Fruit fly (Drosophila melanogaster) whole organism, prepupa: ENCODE measurements around the gene RpL8.
A peak's percentile ranks its signal among the peaks of the same experiment; 100 is the strongest.

Experiments used
- Blimp-1 ChIP-seq: fragments of 200-800 bp; sonication (Bioruptor generic); optimal IDR thresholded peaks from 3 replicates; lab custom pipeline; 2017; ENCODE audit warnings: missing biosample characterization, missing genetic modification characterization, mild to moderate bottlenecking, moderate library complexity, missing genetic modification reagents
- CG10631 ChIP-seq: fragments of 200-800 bp; sonication (Bioruptor generic); optimal IDR thresholded peaks from 2 replicates; lab custom pipeline; 2016; ENCODE audit warnings: missing biosample characterization, missing genetic modification characterization
- CG10669 ChIP-seq: fragments of 200-800 bp; sonication (Bioruptor generic); optimal IDR thresholded peaks from 3 replicates; lab custom pipeline; 2018; ENCODE audit warnings: missing biosample characterization, mild to moderate bottlenecking, missing genetic modification characterization, moderate library complexity
- CG11294 ChIP-seq: fragments of 200-800 bp; sonication (Bioruptor generic); IDR thresholded peaks from 2 replicates; pipeline ENCODE4 v1.3.6; 2022; ENCODE audit warnings: missing biosample characterization, missing genetic modification characterization
- CG1621 ChIP-seq: fragments of 200-800 bp; sonication (Bioruptor generic); optimal IDR thresholded peaks from 3 replicates; lab custom pipeline; 2018; ENCODE audit warnings: missing biosample characterization, mild to moderate bottlenecking, missing genetic modification characterization
- CG16779 ChIP-seq: fragments of 200-800 bp; sonication (Bioruptor generic); optimal IDR thresholded peaks from 3 replicates; lab custom pipeline; 2017; ENCODE audit warnings: missing biosample characterization, mild to moderate bottlenecking, missing genetic modification characterization
- CG31627 ChIP-seq: fragments of 200-800 bp; sonication (Bioruptor generic); optimal IDR thresholded peaks from 3 replicates; lab custom pipeline; 2016; ENCODE audit warnings: missing biosample characterization, missing genetic modification characterization
- CG32006 ChIP-seq: fragments of 200-800 bp; sonication (Bioruptor generic); optimal IDR thresholded peaks from 3 replicates; lab custom pipeline; 2017; ENCODE audit warnings: missing biosample characterization, mild to moderate bottlenecking, missing genetic modification characterization
- CG34406 ChIP-seq: fragments of 200-800 bp; sonication (Bioruptor generic); optimal IDR thresholded peaks from 3 replicates; lab custom pipeline; 2016; ENCODE audit warnings: missing biosample characterization, missing genetic modification characterization
- CG3919 ChIP-seq: fragments of 200-800 bp; sonication (Bioruptor generic); optimal IDR thresholded peaks from 3 replicates; lab custom pipeline; 2016; ENCODE audit warnings: missing biosample characterization, missing genetic modification characterization
- CG6163 ChIP-seq: fragments of 200-800 bp; sonication (Bioruptor generic); IDR thresholded peaks from 3 replicates; pipeline ENCODE4 v1.3.6; 2022; ENCODE audit warnings: missing biosample characterization, missing genetic modification characterization
- CG6276 ChIP-seq: fragments of 200-800 bp; sonication (Bioruptor generic); optimal IDR thresholded peaks from 2 replicates; lab custom pipeline; 2017; ENCODE audit warnings: missing biosample characterization, mild to moderate bottlenecking, missing genetic modification characterization
- CG6792 ChIP-seq: fragments of 200-800 bp; sonication (Bioruptor generic); optimal IDR thresholded peaks from 3 replicates; lab custom pipeline; 2016; ENCODE audit warnings: missing biosample characterization, missing genetic modification characterization
- CG6854 ChIP-seq: fragments of 200-800 bp; sonication (Bioruptor generic); optimal IDR thresholded peaks from 2 replicates; lab custom pipeline; 2017; ENCODE audit warnings: missing biosample characterization, mild to moderate bottlenecking, missing genetic modification characterization
- CG8319 ChIP-seq: fragments of 200-800 bp; sonication (Bioruptor generic); optimal IDR thresholded peaks from 3 replicates; lab custom pipeline; 2016; ENCODE audit warnings: missing biosample characterization, missing genetic modification characterization
- CG8632 ChIP-seq: fragments of 200-800 bp; sonication (Bioruptor generic); optimal IDR thresholded peaks from 3 replicates; lab custom pipeline; 2016; ENCODE audit warnings: missing biosample characterization, missing genetic modification characterization
- CG9139 ChIP-seq: fragments of 200-800 bp; sonication (Bioruptor generic); optimal IDR thresholded peaks from 3 replicates; lab custom pipeline; 2017; ENCODE audit warnings: missing biosample characterization, mild to moderate bottlenecking, missing genetic modification characterization
- Eip75B ChIP-seq: fragments of 200-800 bp; sonication (Bioruptor generic); optimal IDR thresholded peaks from 3 replicates; lab custom pipeline; 2016; ENCODE audit warnings: missing biosample characterization, missing genetic modification characterization
- Eip78C ChIP-seq: fragments of 200-800 bp; sonication (Bioruptor generic); peaks from one replicate; lab custom pipeline; 2016; ENCODE audit warnings: missing biosample characterization, missing genetic modification characterization
- Eip93F ChIP-seq: fragments of 200-800 bp; sonication (Bioruptor generic); optimal IDR thresholded peaks from 2 replicates; lab custom pipeline; 2016; ENCODE audit warnings: missing biosample characterization, mild to moderate bottlenecking, missing genetic modification characterization
- Ets21C ChIP-seq: fragments of 200-800 bp; sonication (Bioruptor generic); optimal IDR thresholded peaks from 3 replicates; lab custom pipeline; 2016; ENCODE audit warnings: missing biosample characterization, missing genetic modification characterization
- Gug ChIP-seq: fragments of 200-800 bp; sonication (Bioruptor generic); IDR thresholded peaks from 2 replicates; pipeline ENCODE4 v1.3.6; 2022; ENCODE audit warnings: missing biosample characterization, missing genetic modification characterization
- Hr38 ChIP-seq: sonication (Bioruptor generic); optimal IDR thresholded peaks from 2 replicates; lab custom pipeline; 2016; ENCODE audit warnings: missing biosample characterization, missing genetic modification characterization
- Hr4 ChIP-seq: fragments of 200-800 bp; sonication (Bioruptor generic); optimal IDR thresholded peaks from 3 replicates; lab custom pipeline; 2016; ENCODE audit warnings: missing biosample characterization, missing genetic modification characterization
- Lpt ChIP-seq: fragments of 200-800 bp; sonication (Bioruptor generic); optimal IDR thresholded peaks from 3 replicates; lab custom pipeline; 2016; ENCODE audit warnings: missing biosample characterization, missing genetic modification characterization
- OdsH ChIP-seq: fragments of 200-800 bp; sonication (Bioruptor generic); optimal IDR thresholded peaks from 3 replicates; lab custom pipeline; 2016; ENCODE audit warnings: missing biosample characterization, missing genetic modification characterization
- Smox ChIP-seq: fragments of 200-800 bp; sonication (Bioruptor generic); optimal IDR thresholded peaks from 3 replicates; lab custom pipeline; 2016; ENCODE audit warnings: missing biosample characterization, missing genetic modification characterization
- Sox102F ChIP-seq: fragments of 200-800 bp; sonication (Bioruptor generic); optimal IDR thresholded peaks from 2 replicates; lab custom pipeline; 2016; ENCODE audit warnings: missing biosample characterization, mild to moderate bottlenecking, missing genetic modification characterization
- Sox15 ChIP-seq: fragments of 200-800 bp; sonication (Bioruptor generic); optimal IDR thresholded peaks from 3 replicates; lab custom pipeline; 2016; ENCODE audit warnings: missing biosample characterization, missing genetic modification characterization
- achi ChIP-seq: fragments of 200-800 bp; sonication (Bioruptor generic); optimal IDR thresholded peaks from 3 replicates; lab custom pipeline; 2016; ENCODE audit warnings: missing biosample characterization, missing genetic modification characterization
- acj6 ChIP-seq: fragments of 200-800 bp; sonication (Bioruptor generic); optimal IDR thresholded peaks from 3 replicates; lab custom pipeline; 2016; ENCODE audit warnings: missing biosample characterization, missing genetic modification characterization
- dsx ChIP-seq: fragments of 200-800 bp; optimal IDR thresholded peaks from 3 replicates; lab custom pipeline; 2019; ENCODE audit warnings: missing biosample characterization, mild to moderate bottlenecking, missing genetic modification characterization, moderate library complexity; ENCODE audit not compliant: poor library complexity, severe bottlenecking
- eg ChIP-seq: fragments of 200-800 bp; sonication (Bioruptor generic); IDR thresholded peaks from 3 replicates; pipeline ENCODE4 v1.3.6; 2022; ENCODE audit warnings: missing biosample characterization, missing genetic modification characterization
- fd85E ChIP-seq: fragments of 200-800 bp; sonication (Bioruptor generic); optimal IDR thresholded peaks from 3 replicates; lab custom pipeline; 2016; ENCODE audit warnings: missing biosample characterization, missing genetic modification characterization
- fkh ChIP-seq: fragments of 200-800 bp; sonication (Bioruptor generic); optimal IDR thresholded peaks from 3 replicates; lab custom pipeline; 2017; ENCODE audit warnings: missing biosample characterization, mild to moderate bottlenecking, missing genetic modification characterization, moderate library complexity
- lz ChIP-seq: fragments of 200-800 bp; sonication (Bioruptor generic); optimal IDR thresholded peaks from 3 replicates; lab custom pipeline; 2016; ENCODE audit warnings: missing biosample characterization, missing genetic modification characterization
- pdm3 ChIP-seq: fragments of 200-800 bp; sonication (Bioruptor generic); optimal IDR thresholded peaks from 3 replicates; lab custom pipeline; 2016; ENCODE audit warnings: missing biosample characterization, missing genetic modification characterization
- salr ChIP-seq, 2 experiments: fragments of 200-800 bp; sonication (Bioruptor generic); optimal IDR thresholded peaks; 3 replicates each; lab custom pipeline; 2016 to 2018; ENCODE audit warnings: missing biosample characterization in 2 of 2, missing genetic modification characterization in 2 of 2, mild to moderate bottlenecking in 1 of 2
- spab ChIP-seq: fragments of 200-800 bp; sonication (Bioruptor generic); optimal IDR thresholded peaks from 2 replicates; lab custom pipeline; 2017; ENCODE audit warnings: missing biosample characterization, mild to moderate bottlenecking, missing genetic modification characterization, missing genetic modification reagents
- ss ChIP-seq, 2 experiments: fragments of 200-800 bp; sonication (Bioruptor generic); optimal IDR thresholded peaks; 2 replicates in 1 of 2; 3 replicates in 1 of 2; lab custom pipeline; 2017 to 2018; ENCODE audit warnings: mild to moderate bottlenecking in 2 of 2, missing biosample characterization in 2 of 2, missing genetic modification characterization in 2 of 2, moderate library complexity in 1 of 2
- svp ChIP-seq: fragments of 200-800 bp; sonication (Bioruptor generic); peaks from one replicate; lab custom pipeline; 2016; ENCODE audit warnings: missing biosample characterization, missing genetic modification characterization
- topi ChIP-seq: fragments of 200-800 bp; sonication (Bioruptor generic); optimal IDR thresholded peaks from 3 replicates; lab custom pipeline; 2016; ENCODE audit warnings: missing biosample characterization, missing genetic modification characterization
- vri ChIP-seq: fragments of 200-800 bp; sonication (Bioruptor generic); optimal IDR thresholded peaks from 3 replicates; lab custom pipeline; 2016; ENCODE audit warnings: missing biosample characterization, mild to moderate bottlenecking, missing genetic modification characterization

RpL8 gene

DNA sequence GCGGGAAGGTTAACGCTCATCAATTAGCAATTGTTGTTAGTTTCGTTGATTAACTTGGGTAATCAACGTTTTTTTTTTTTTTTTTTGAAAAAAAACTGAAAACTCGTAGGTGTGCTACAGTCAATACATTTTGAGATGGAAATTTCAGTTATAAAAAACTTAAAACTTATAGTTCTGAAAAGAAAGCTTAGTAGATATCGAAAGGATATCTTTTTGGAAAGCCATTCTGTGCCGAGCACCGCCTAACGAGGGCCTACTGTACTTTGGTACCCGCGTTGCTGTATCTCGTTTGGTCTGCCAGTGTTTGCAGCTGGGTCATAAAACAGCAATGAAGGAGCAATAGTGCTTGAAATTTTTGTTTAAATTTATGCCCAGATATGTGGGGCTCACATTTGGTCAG is 15.3 kb upstream of the RpL8 start (continued):
- TF ChIP-seq pdm3 (GFP tag; lab: Kevin White, UChicago) (peak; percentile 45), Lpt (GFP tag; lab: Kevin White, UChicago) (peak; percentile 22), topi (peak; percentile 38), fkh (GFP tag; lab: Kevin White, UChicago) (no peak), ss (GFP tag; optimal IDR thresholded peaks at IDR 0.05; lab: Kevin White, UChicago) (no peak), Hr4 (GFP tag; lab: Kevin White, UChicago) (peak; percentile 62), CG8319 (GFP tag; lab: Kevin White, UChicago) (peak; percentile 2), CG11294 (peak; percentile 81), Eip75B (GFP tag; lab: Kevin White, UChicago) (no peak), Sox15 (GFP tag; lab: Kevin White, UChicago) (no peak), Eip93F (GFP tag; lab: Kevin White, UChicago) (no peak), acj6 (no peak), CG1621 (tag; lab: Kevin White, UChicago) (no peak), CG8632 (GFP tag; lab: Kevin White, UChicago) (no peak)

DNA sequence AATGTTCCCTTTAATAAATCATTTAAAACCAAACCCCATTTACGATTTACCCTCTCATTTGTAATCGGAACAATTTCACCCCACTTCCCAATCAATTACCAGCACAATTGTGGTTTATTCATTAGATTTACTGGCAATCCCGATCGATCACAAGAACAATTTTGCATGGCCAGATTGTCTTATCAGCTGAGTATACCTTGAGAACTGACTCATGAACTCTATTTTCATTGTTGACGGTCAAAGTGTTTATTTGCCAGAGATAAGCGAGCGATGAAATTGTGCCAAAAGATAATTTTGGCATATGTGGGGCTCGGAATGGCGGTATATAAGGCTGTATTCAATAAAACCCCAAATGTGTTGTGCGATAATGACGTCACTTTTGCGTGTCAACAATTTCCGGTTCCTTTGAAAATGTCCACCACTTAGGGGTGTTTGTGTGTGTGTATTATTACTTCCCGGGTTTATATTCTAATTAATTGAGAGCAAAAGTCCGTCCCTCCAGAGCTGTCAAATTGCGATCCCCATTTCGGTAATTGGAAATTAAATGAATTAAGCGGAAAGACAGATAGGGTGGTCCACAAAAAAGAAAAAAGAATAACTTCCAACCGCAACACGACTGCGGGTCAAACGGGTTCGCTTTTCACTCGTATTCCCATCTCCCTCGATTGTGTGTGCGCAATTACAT is 14.2 kb upstream of the RpL8 start:
- TF ChIP-seq Smox (GFP tag; lab: Kevin White, UChicago), result no peak
- peak; percentile 75 for TF ChIP-seq vri
- no peak for TF ChIP-seq CG6163
- no peak for TF ChIP-seq CG3919 (GFP tag; lab: Kevin White, UChicago)
- TF ChIP-seq fkh (GFP tag; lab: Kevin White, UChicago), result peak; percentile 39
- peak; percentile 95 for TF ChIP-seq svp (GFP tag; lab: Kevin White, UChicago)
- TF ChIP-seq acj6, result no peak
- peak; percentile 86 for TF ChIP-seq Eip93F (GFP tag; lab: Kevin White, UChicago)
- TF ChIP-seq CG6854 (GFP tag; lab: Kevin White, UChicago), result peak; percentile 27
- TF ChIP-seq Sox102F (GFP tag; lab: Kevin White, UChicago), result no peak
- TF ChIP-seq CG9139, result no peak
- peak in 1 of 2 experiments; percentile 32 for TF ChIP-seq ss (GFP tag; optimal IDR thresholded peaks at IDR 0.05; lab: Kevin White, UChicago)
- TF ChIP-seq CG6276, result no peak

DNA sequence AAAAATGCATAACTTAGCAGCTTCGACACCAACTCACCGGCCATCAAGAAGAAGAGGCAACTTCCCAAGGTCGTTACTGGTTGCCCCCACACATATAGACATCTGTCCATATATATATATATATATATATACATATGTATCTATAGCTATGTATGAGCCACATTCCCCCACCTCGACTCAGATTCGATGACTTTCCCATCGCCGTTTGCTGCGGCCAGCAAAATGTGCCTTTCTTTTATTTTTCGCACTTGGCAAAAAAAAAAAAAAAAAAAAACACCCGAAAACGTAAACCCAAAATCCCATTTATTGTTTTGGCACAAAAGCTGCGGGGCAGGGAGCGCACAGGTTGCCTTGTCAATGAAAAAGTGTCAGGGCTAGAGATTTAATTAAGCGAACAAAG is 12.5 kb upstream of the RpL8 start:
- TF ChIP-seq OdsH (no peak), dsx (GFP tag; lab: Kevin White, UChicago) (no peak), Eip78C (GFP tag; lab: Kevin White, UChicago) (no peak), eg (GFP tag; lab: Robert Waterston, UW) (no peak), Blimp-1 (no peak), topi (no peak), Ets21C (GFP tag; lab: Kevin White, UChicago) (no peak), CG16779 (no peak), Eip75B (GFP tag; lab: Kevin White, UChicago) (no peak), CG34406 (GFP tag; lab: Kevin White, UChicago) (no peak)

DNA sequence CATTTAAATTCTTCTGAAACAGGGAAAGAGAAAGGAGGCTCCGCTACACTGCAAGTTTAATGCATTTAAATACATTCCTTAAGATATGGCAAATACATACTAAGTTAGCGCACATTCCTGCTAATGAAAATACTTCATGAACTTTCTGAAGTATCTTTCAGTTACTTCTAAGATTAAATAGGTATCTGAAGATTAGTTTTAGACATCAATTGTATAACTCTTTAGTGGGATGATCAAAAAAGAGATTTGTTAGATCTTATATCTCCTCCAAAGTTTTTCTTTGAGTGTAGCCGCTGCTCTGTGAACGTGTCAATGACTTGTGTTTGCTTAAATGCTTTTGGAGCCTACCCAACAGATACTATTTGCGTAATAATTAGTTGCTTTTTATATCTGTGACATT is 12.0 kb upstream of the RpL8 start:
- TF ChIP-seq Gug (no peak), CG34406 (GFP tag; lab: Kevin White, UChicago) (peak; percentile 10), Eip78C (GFP tag; lab: Kevin White, UChicago) (peak; percentile 86), Eip75B (GFP tag; lab: Kevin White, UChicago) (peak; percentile 29), CG6854 (GFP tag; lab: Kevin White, UChicago) (no peak), vri (no peak), spab (GFP tag; lab: Kevin White, UChicago) (peak; percentile 1), salr (GFP tag; optimal IDR thresholded peaks at IDR 0.05; lab: Kevin White, UChicago) (peak in 1 of 2 experiments; percentile 5), CG6276 (peak; percentile 35), fd85E (GFP tag; lab: Kevin White, UChicago) (no peak), CG32006 (GFP tag; lab: Kevin White, UChicago) (peak; percentile 63), CG31627 (GFP tag; lab: Kevin White, UChicago) (no peak), Hr4 (GFP tag; lab: Kevin White, UChicago) (peak; percentile 64), Hr38 (GFP tag; lab: Kevin White, UChicago) (no peak), Sox15 (GFP tag; lab: Kevin White, UChicago) (no peak), lz (GFP tag; lab: Kevin White, UChicago) (peak; percentile 11), CG8319 (GFP tag; lab: Kevin White, UChicago) (no peak), CG10669 (GFP tag; lab: Kevin White, UChicago) (peak; percentile 21), svp (GFP tag; lab: Kevin White, UChicago) (peak; percentile 45), CG6792 (GFP tag; lab: Kevin White, UChicago) (peak; percentile 33), achi (GFP tag; lab: Kevin White, UChicago) (peak; percentile 36), pdm3 (GFP tag; lab: Kevin White, UChicago) (peak; percentile 49), fkh (GFP tag; lab: Kevin White, UChicago) (peak; percentile 17), Sox102F (GFP tag; lab: Kevin White, UChicago) (no peak), CG10631 (peak; percentile 41), Ets21C (GFP tag; lab: Kevin White, UChicago) (no peak), CG8632 (GFP tag; lab: Kevin White, UChicago) (no peak)
